Fruit fly (Drosophila melanogaster) whole organism, prepupa: ENCODE measurements around the gene tx.
A peak's percentile ranks its signal among the peaks of the same experiment; 100 is the strongest.

ENCODE experiments used
- Blimp-1 ChIP-seq: fragments of 200-800 bp; sonication (Bioruptor generic); optimal IDR thresholded peaks from 3 replicates; lab custom pipeline; 2017; ENCODE audit warnings: missing biosample characterization, missing genetic modification characterization, mild to moderate bottlenecking, moderate library complexity, missing genetic modification reagents
- CG10669 ChIP-seq: fragments of 200-800 bp; sonication (Bioruptor generic); optimal IDR thresholded peaks from 3 replicates; lab custom pipeline; 2018; ENCODE audit warnings: missing biosample characterization, mild to moderate bottlenecking, missing genetic modification characterization, moderate library complexity
- CG11294 ChIP-seq: fragments of 200-800 bp; sonication (Bioruptor generic); IDR thresholded peaks from 2 replicates; pipeline ENCODE4 v1.3.6; 2022; ENCODE audit warnings: missing biosample characterization, missing genetic modification characterization
- CG11762 ChIP-seq: fragments of 200-800 bp; sonication (Bioruptor generic); optimal IDR thresholded peaks from 3 replicates; lab custom pipeline; 2016; ENCODE audit warnings: missing biosample characterization, missing genetic modification characterization; ENCODE audit not compliant: insufficient read depth
- CG15336 ChIP-seq: fragments of 200-800 bp; sonication (Bioruptor generic); IDR thresholded peaks from 2 replicates; pipeline ENCODE4 v1.3.6; 2022; ENCODE audit warnings: missing biosample characterization, missing genetic modification characterization
- CG16779 ChIP-seq: fragments of 200-800 bp; sonication (Bioruptor generic); optimal IDR thresholded peaks from 3 replicates; lab custom pipeline; 2017; ENCODE audit warnings: missing biosample characterization, mild to moderate bottlenecking, missing genetic modification characterization
- CG3032 ChIP-seq: fragments of 200-800 bp; optimal IDR thresholded peaks from 2 replicates; lab custom pipeline; 2019; ENCODE audit warnings: missing biosample characterization, mild to moderate bottlenecking, missing genetic modification characterization, moderate library complexity
- CG32006 ChIP-seq: fragments of 200-800 bp; sonication (Bioruptor generic); optimal IDR thresholded peaks from 3 replicates; lab custom pipeline; 2017; ENCODE audit warnings: missing biosample characterization, mild to moderate bottlenecking, missing genetic modification characterization
- CG34406 ChIP-seq: fragments of 200-800 bp; sonication (Bioruptor generic); optimal IDR thresholded peaks from 3 replicates; lab custom pipeline; 2016; ENCODE audit warnings: missing biosample characterization, missing genetic modification characterization
- CG4318 ChIP-seq: fragments of 200-800 bp; sonication (Bioruptor generic); optimal IDR thresholded peaks from 3 replicates; lab custom pipeline; 2017; ENCODE audit warnings: missing biosample characterization, mild to moderate bottlenecking, missing genetic modification characterization
- CG6163 ChIP-seq: fragments of 200-800 bp; sonication (Bioruptor generic); IDR thresholded peaks from 3 replicates; pipeline ENCODE4 v1.3.6; 2022; ENCODE audit warnings: missing biosample characterization, missing genetic modification characterization
- CG6276 ChIP-seq: fragments of 200-800 bp; sonication (Bioruptor generic); optimal IDR thresholded peaks from 2 replicates; lab custom pipeline; 2017; ENCODE audit warnings: missing biosample characterization, mild to moderate bottlenecking, missing genetic modification characterization
- CG6792 ChIP-seq: fragments of 200-800 bp; sonication (Bioruptor generic); optimal IDR thresholded peaks from 3 replicates; lab custom pipeline; 2016; ENCODE audit warnings: missing biosample characterization, missing genetic modification characterization
- CG6808 ChIP-seq: fragments of 200-800 bp; sonication (Bioruptor generic); optimal IDR thresholded peaks from 3 replicates; lab custom pipeline; 2017; ENCODE audit warnings: missing biosample characterization, missing genetic modification characterization, mild to moderate bottlenecking, moderate library complexity, missing genetic modification reagents
- CG6854 ChIP-seq: fragments of 200-800 bp; sonication (Bioruptor generic); optimal IDR thresholded peaks from 2 replicates; lab custom pipeline; 2017; ENCODE audit warnings: missing biosample characterization, mild to moderate bottlenecking, missing genetic modification characterization
- CG7368 ChIP-seq: fragments of 200-800 bp; sonication (Bioruptor generic); optimal IDR thresholded peaks from 3 replicates; lab custom pipeline; 2016; ENCODE audit warnings: missing biosample characterization, missing genetic modification characterization
- CG8632 ChIP-seq: fragments of 200-800 bp; sonication (Bioruptor generic); optimal IDR thresholded peaks from 3 replicates; lab custom pipeline; 2016; ENCODE audit warnings: missing biosample characterization, missing genetic modification characterization
- CG9139 ChIP-seq: fragments of 200-800 bp; sonication (Bioruptor generic); optimal IDR thresholded peaks from 3 replicates; lab custom pipeline; 2017; ENCODE audit warnings: missing biosample characterization, mild to moderate bottlenecking, missing genetic modification characterization
- Eip75B ChIP-seq: fragments of 200-800 bp; sonication (Bioruptor generic); optimal IDR thresholded peaks from 3 replicates; lab custom pipeline; 2016; ENCODE audit warnings: missing biosample characterization, missing genetic modification characterization
- Eip78C ChIP-seq: fragments of 200-800 bp; sonication (Bioruptor generic); peaks from one replicate; lab custom pipeline; 2016; ENCODE audit warnings: missing biosample characterization, missing genetic modification characterization
- Eip93F ChIP-seq: fragments of 200-800 bp; sonication (Bioruptor generic); optimal IDR thresholded peaks from 2 replicates; lab custom pipeline; 2016; ENCODE audit warnings: missing biosample characterization, mild to moderate bottlenecking, missing genetic modification characterization
- Ets21C ChIP-seq: fragments of 200-800 bp; sonication (Bioruptor generic); optimal IDR thresholded peaks from 3 replicates; lab custom pipeline; 2016; ENCODE audit warnings: missing biosample characterization, missing genetic modification characterization
- Ets96B ChIP-seq: fragments of 200-800 bp; optimal IDR thresholded peaks from 2 replicates; lab custom pipeline; 2019; ENCODE audit warnings: missing biosample characterization, mild to moderate bottlenecking, missing genetic modification characterization, moderate library complexity
- Gug ChIP-seq: fragments of 200-800 bp; sonication (Bioruptor generic); IDR thresholded peaks from 2 replicates; pipeline ENCODE4 v1.3.6; 2022; ENCODE audit warnings: missing biosample characterization, missing genetic modification characterization
- Hr39 ChIP-seq: fragments of 200-800 bp; sonication (Bioruptor generic); optimal IDR thresholded peaks from 2 replicates; lab custom pipeline; 2016; ENCODE audit warnings: missing biosample characterization, missing genetic modification characterization
- Lpt ChIP-seq: fragments of 200-800 bp; sonication (Bioruptor generic); optimal IDR thresholded peaks from 3 replicates; lab custom pipeline; 2016; ENCODE audit warnings: missing biosample characterization, missing genetic modification characterization
- Met ChIP-seq: fragments of 200-800 bp; sonication (Bioruptor generic); optimal IDR thresholded peaks from 3 replicates; lab custom pipeline; 2016; ENCODE audit warnings: missing biosample characterization, missing genetic modification characterization
- OdsH ChIP-seq: fragments of 200-800 bp; sonication (Bioruptor generic); optimal IDR thresholded peaks from 3 replicates; lab custom pipeline; 2016; ENCODE audit warnings: missing biosample characterization, missing genetic modification characterization
- Smox ChIP-seq: fragments of 200-800 bp; sonication (Bioruptor generic); optimal IDR thresholded peaks from 3 replicates; lab custom pipeline; 2016; ENCODE audit warnings: missing biosample characterization, missing genetic modification characterization
- Sox102F ChIP-seq: fragments of 200-800 bp; sonication (Bioruptor generic); optimal IDR thresholded peaks from 2 replicates; lab custom pipeline; 2016; ENCODE audit warnings: missing biosample characterization, mild to moderate bottlenecking, missing genetic modification characterization
- Sox15 ChIP-seq: fragments of 200-800 bp; sonication (Bioruptor generic); optimal IDR thresholded peaks from 3 replicates; lab custom pipeline; 2016; ENCODE audit warnings: missing biosample characterization, missing genetic modification characterization
- achi ChIP-seq: fragments of 200-800 bp; sonication (Bioruptor generic); optimal IDR thresholded peaks from 3 replicates; lab custom pipeline; 2016; ENCODE audit warnings: missing biosample characterization, missing genetic modification characterization
- acj6 ChIP-seq: fragments of 200-800 bp; sonication (Bioruptor generic); optimal IDR thresholded peaks from 3 replicates; lab custom pipeline; 2016; ENCODE audit warnings: missing biosample characterization, missing genetic modification characterization
- cyc ChIP-seq: fragments of 200-800 bp; sonication (Bioruptor generic); optimal IDR thresholded peaks from 3 replicates; lab custom pipeline; 2016; ENCODE audit warnings: missing biosample characterization, missing genetic modification characterization
- dac ChIP-seq: fragments of 200-800 bp; sonication (Bioruptor generic); optimal IDR thresholded peaks from 2 replicates; lab custom pipeline; 2017; ENCODE audit warnings: missing biosample characterization, mild to moderate bottlenecking, missing genetic modification characterization
- dsx ChIP-seq: fragments of 200-800 bp; optimal IDR thresholded peaks from 3 replicates; lab custom pipeline; 2019; ENCODE audit warnings: missing biosample characterization, mild to moderate bottlenecking, missing genetic modification characterization, moderate library complexity; ENCODE audit not compliant: poor library complexity, severe bottlenecking
- eg ChIP-seq: fragments of 200-800 bp; sonication (Bioruptor generic); IDR thresholded peaks from 3 replicates; pipeline ENCODE4 v1.3.6; 2022; ENCODE audit warnings: missing biosample characterization, missing genetic modification characterization
- fd85E ChIP-seq: fragments of 200-800 bp; sonication (Bioruptor generic); optimal IDR thresholded peaks from 3 replicates; lab custom pipeline; 2016; ENCODE audit warnings: missing biosample characterization, missing genetic modification characterization
- fkh ChIP-seq: fragments of 200-800 bp; sonication (Bioruptor generic); optimal IDR thresholded peaks from 3 replicates; lab custom pipeline; 2017; ENCODE audit warnings: missing biosample characterization, mild to moderate bottlenecking, missing genetic modification characterization, moderate library complexity
- lz ChIP-seq: fragments of 200-800 bp; sonication (Bioruptor generic); optimal IDR thresholded peaks from 3 replicates; lab custom pipeline; 2016; ENCODE audit warnings: missing biosample characterization, missing genetic modification characterization
- net ChIP-seq: fragments of 200-800 bp; sonication (Bioruptor generic); optimal IDR thresholded peaks from 3 replicates; lab custom pipeline; 2016; ENCODE audit warnings: missing biosample characterization, missing genetic modification characterization
- pdm3 ChIP-seq: fragments of 200-800 bp; sonication (Bioruptor generic); optimal IDR thresholded peaks from 3 replicates; lab custom pipeline; 2016; ENCODE audit warnings: missing biosample characterization, missing genetic modification characterization
- salr ChIP-seq, 2 experiments: fragments of 200-800 bp; sonication (Bioruptor generic); optimal IDR thresholded peaks; 3 replicates each; lab custom pipeline; 2016 to 2018; ENCODE audit warnings: missing biosample characterization in 2 of 2, missing genetic modification characterization in 2 of 2, mild to moderate bottlenecking in 1 of 2
- spab ChIP-seq: fragments of 200-800 bp; sonication (Bioruptor generic); optimal IDR thresholded peaks from 2 replicates; lab custom pipeline; 2017; ENCODE audit warnings: missing biosample characterization, mild to moderate bottlenecking, missing genetic modification characterization, missing genetic modification reagents
- ss ChIP-seq, 2 experiments: fragments of 200-800 bp; sonication (Bioruptor generic); optimal IDR thresholded peaks; 2 replicates in 1 of 2; 3 replicates in 1 of 2; lab custom pipeline; 2017 to 2018; ENCODE audit warnings: mild to moderate bottlenecking in 2 of 2, missing biosample characterization in 2 of 2, missing genetic modification characterization in 2 of 2, moderate library complexity in 1 of 2
- svp ChIP-seq: fragments of 200-800 bp; sonication (Bioruptor generic); peaks from one replicate; lab custom pipeline; 2016; ENCODE audit warnings: missing biosample characterization, missing genetic modification characterization
- topi ChIP-seq: fragments of 200-800 bp; sonication (Bioruptor generic); optimal IDR thresholded peaks from 3 replicates; lab custom pipeline; 2016; ENCODE audit warnings: missing biosample characterization, missing genetic modification characterization
- vri ChIP-seq: fragments of 200-800 bp; sonication (Bioruptor generic); optimal IDR thresholded peaks from 3 replicates; lab custom pipeline; 2016; ENCODE audit warnings: missing biosample characterization, mild to moderate bottlenecking, missing genetic modification characterization

tx gene

dm6 chr3R:26483657-26484056 lies 43.1 kb downstream of the tx start (continued):
- peak; percentile 49 for TF ChIP-seq Ets96B (tag; lab: Kevin White, UChicago)
- peak in 1 of 2 experiments; percentile 16 for TF ChIP-seq salr (GFP tag; optimal IDR thresholded peaks at IDR 0.05; lab: Kevin White, UChicago)
- TF ChIP-seq CG4318 (GFP tag; lab: Kevin White, UChicago): no peak
- no peak for TF ChIP-seq Sox15 (GFP tag; lab: Kevin White, UChicago)
- peak; percentile 27 for TF ChIP-seq Lpt (GFP tag; lab: Kevin White, UChicago)
- TF ChIP-seq CG3032 (tag; lab: Kevin White, UChicago): no peak
- TF ChIP-seq fkh (GFP tag; lab: Kevin White, UChicago): no peak
- peak; percentile 48 for TF ChIP-seq Smox (GFP tag; lab: Kevin White, UChicago)
- peak; percentile 58 for TF ChIP-seq Met (GFP tag; lab: Kevin White, UChicago)
- TF ChIP-seq Ets21C: no peak
- TF ChIP-seq acj6: peak; percentile 35
- peak; percentile 46 for TF ChIP-seq topi (GFP tag; lab: Kevin White, UChicago)
- TF ChIP-seq eg: no peak
- TF ChIP-seq Eip93F (GFP tag; lab: Kevin White, UChicago): no peak
- TF ChIP-seq dac (GFP tag; lab: Kevin White, UChicago): no peak
- TF ChIP-seq CG16779: no peak
- TF ChIP-seq Eip75B (GFP tag; lab: Kevin White, UChicago): peak; percentile 40
- peak; percentile 28 for TF ChIP-seq achi (GFP tag; lab: Kevin White, UChicago)
- TF ChIP-seq CG7368: no peak
- TF ChIP-seq dsx (GFP tag; lab: Kevin White, UChicago): peak; percentile 77
- TF ChIP-seq CG6163 (GFP tag; lab: Robert Waterston, UW): 0 out of 3 replicates have a peak, but pooled peaks have one; percentile 48
- peak; percentile 67 for TF ChIP-seq Eip78C (GFP tag; lab: Kevin White, UChicago)
- TF ChIP-seq Hr39 (GFP tag; lab: Kevin White, UChicago): peak; percentile 19
- peak; percentile 15 for TF ChIP-seq net
- peak; percentile 36 for TF ChIP-seq pdm3 (GFP tag; lab: Kevin White, UChicago)
- peak; percentile 50 for TF ChIP-seq Gug (GFP tag; lab: Robert Waterston, UW)
- TF ChIP-seq CG32006 (GFP tag; lab: Kevin White, UChicago): peak; percentile 39
- peak; percentile 37 for TF ChIP-seq CG6276 (GFP tag; lab: Kevin White, UChicago)
- TF ChIP-seq lz (GFP tag; lab: Kevin White, UChicago): peak; percentile 33
- peak; percentile 15 for TF ChIP-seq CG10669 (GFP tag; lab: Kevin White, UChicago)
- no peak for TF ChIP-seq vri (GFP tag; lab: Kevin White, UChicago)
- no peak for TF ChIP-seq CG6854 (GFP tag; lab: Kevin White, UChicago)
- peak; percentile 34 for TF ChIP-seq CG34406 (GFP tag; lab: Kevin White, UChicago)

- TF ChIP-seq CG11762 (no peak), CG11294 (GFP tag; lab: Robert Waterston, UW) (no peak), Eip75B (GFP tag; lab: Kevin White, UChicago) (peak; percentile 20), Smox (GFP tag; lab: Kevin White, UChicago) (peak; percentile 44), fd85E (GFP tag; lab: Kevin White, UChicago) (no peak), lz (GFP tag; lab: Kevin White, UChicago) (peak; percentile 30), Ets96B (tag; lab: Kevin White, UChicago) (no peak), spab (GFP tag; lab: Kevin White, UChicago) (no peak), CG6163 (GFP tag; lab: Robert Waterston, UW) (peak; percentile 37; the same call in 1 of the 3 replicates), CG6792 (GFP tag; lab: Kevin White, UChicago) (peak; percentile 21), eg (no peak), CG16779 (no peak), Blimp-1 (GFP tag; lab: Kevin White, UChicago) (no peak), ss (GFP tag; optimal IDR thresholded peaks at IDR 0.05; lab: Kevin White, UChicago) (no peak), CG8632 (peak; percentile 48), CG4318 (GFP tag; lab: Kevin White, UChicago) (peak; percentile 14), acj6 (peak; percentile 39), CG6808 (GFP tag; lab: Kevin White, UChicago) (peak; percentile 13), svp (GFP tag; lab: Kevin White, UChicago) (peak; percentile 64), CG9139 (GFP tag; lab: Kevin White, UChicago) (no peak), Lpt (GFP tag; lab: Kevin White, UChicago) (peak; percentile 23), OdsH (peak; percentile 55), pdm3 (GFP tag; lab: Kevin White, UChicago) (peak; percentile 23), cyc (GFP tag; lab: Kevin White, UChicago) (peak; percentile 29), Met (GFP tag; lab: Kevin White, UChicago) (peak; percentile 56), Sox102F (peak; percentile 41), CG15336 (GFP tag; lab: Robert Waterston, UW) (peak; percentile 28; the same call in 1 of the 2 replicates), CG7368 (peak; percentile 23), CG6854 (GFP tag; lab: Kevin White, UChicago) (no peak), dsx (GFP tag; lab: Kevin White, UChicago) (no peak)
Observed at dm6 chr3R:26484511-26484910, 43.9 kb downstream of the tx start.
